Fruit fly (Drosophila melanogaster) whole organism, embryonic: ENCODE data around the gene CG32428.

Experiments used
- Atf-2 ChIP-seq: fragments of 200-800 bp; sonication (Bioruptor generic); optimal IDR thresholded peaks from 2 replicates; lab custom pipeline; 2016; ENCODE audit warnings: missing biosample characterization, missing genetic modification characterization
- Awh ChIP-seq: fragments of 200-800 bp; sonication (Bioruptor generic); IDR thresholded peaks from 2 replicates; pipeline ENCODE4, ENCODE4 v1.3.6; 2022; ENCODE audit warnings: missing biosample characterization, missing genetic modification characterization
- BEAF-32 ChIP-seq: fragments of 200-800 bp; sonication (Bioruptor generic); optimal IDR thresholded peaks from 3 replicates; lab custom pipeline; 2017; ENCODE audit warnings: missing biosample characterization, missing genetic modification characterization, mild to moderate bottlenecking, moderate library complexity, missing genetic modification reagents
- Bdp1 ChIP-seq: fragments of 200-800 bp; sonication (Bioruptor generic); optimal IDR thresholded peaks from 3 replicates; lab custom pipeline; 2016; ENCODE audit warnings: missing biosample characterization, missing genetic modification characterization
- Bgb ChIP-seq: fragments of 200-800 bp; sonication (Bioruptor generic); IDR thresholded peaks from 2 replicates; pipeline ENCODE4 v1.3.6; 2022; ENCODE audit warnings: missing biosample characterization, missing genetic modification characterization; ENCODE audit not compliant: partially characterized antibody
- CG10366 ChIP-seq: fragments of 200-800 bp; sonication (Bioruptor generic); IDR thresholded peaks from 2 replicates; pipeline ENCODE4 v1.3.6; 2022; ENCODE audit warnings: missing biosample characterization, missing genetic modification characterization
- CG13894 ChIP-seq: fragments of 200-800 bp; sonication (Bioruptor generic); optimal IDR thresholded peaks from 3 replicates; lab custom pipeline; 2018; ENCODE audit warnings: missing biosample characterization, mild to moderate bottlenecking, missing genetic modification characterization, moderate library complexity
- CG17328 ChIP-seq: fragments of 200-800 bp; sonication (Bioruptor generic); IDR thresholded peaks from 2 replicates; pipeline ENCODE4 v1.3.6; 2022; ENCODE audit warnings: missing biosample characterization, missing genetic modification characterization
- CG17359 ChIP-seq: fragments of 200-800 bp; sonication (Bioruptor generic); optimal IDR thresholded peaks from 3 replicates; lab custom pipeline; 2018; ENCODE audit warnings: missing biosample characterization, mild to moderate bottlenecking, missing genetic modification characterization, moderate library complexity
- CG17912 ChIP-seq: fragments of 200-800 bp; sonication (Bioruptor generic); optimal IDR thresholded peaks from 2 replicates; lab custom pipeline; 2018; ENCODE audit warnings: missing biosample characterization, mild to moderate bottlenecking, missing genetic modification characterization
- CG2116 ChIP-seq: fragments of 200-800 bp; sonication (Bioruptor generic); optimal IDR thresholded peaks from 3 replicates; lab custom pipeline; 2018; ENCODE audit warnings: missing biosample characterization, mild to moderate bottlenecking, missing genetic modification characterization
- CG2199 ChIP-seq: fragments of 200-800 bp; sonication (Bioruptor generic); IDR thresholded peaks from 3 replicates; pipeline ENCODE4 v1.3.6; 2022; ENCODE audit warnings: missing biosample characterization, missing genetic modification characterization
- CG4282 ChIP-seq: fragments of 200-800 bp; sonication (Bioruptor generic); optimal IDR thresholded peaks from 2 replicates; lab custom pipeline; 2016; ENCODE audit warnings: missing biosample characterization, missing genetic modification characterization
- CG4360 ChIP-seq: fragments of 200-800 bp; sonication (Bioruptor generic); IDR thresholded peaks from 2 replicates; pipeline ENCODE4 v1.3.6; 2022; ENCODE audit warnings: missing biosample characterization, missing genetic modification characterization
- CG8478 ChIP-seq: fragments of >200 bp; optimal IDR thresholded peaks from 2 replicates; lab custom pipeline; 2018
- CG9609 ChIP-seq: fragments of 200-800 bp; sonication (Bioruptor generic); optimal IDR thresholded peaks from 3 replicates; lab custom pipeline; 2016; ENCODE audit warnings: missing biosample characterization, missing genetic modification characterization
- Chrac-16 ChIP-seq: fragments of 200-800 bp; sonication (Bioruptor generic); optimal IDR thresholded peaks from 3 replicates; lab custom pipeline; 2016; ENCODE audit warnings: missing biosample characterization, missing genetic modification characterization
- CoRest ChIP-seq: fragments of 200-800 bp; sonication (Bioruptor generic); optimal IDR thresholded peaks from 3 replicates; lab custom pipeline; 2018; ENCODE audit warnings: missing biosample characterization, mild to moderate bottlenecking, missing genetic modification characterization, moderate library complexity
- D19B ChIP-seq: fragments of 200-800 bp; sonication (Bioruptor generic); optimal IDR thresholded peaks from 2 replicates; lab custom pipeline; 2017; ENCODE audit warnings: missing biosample characterization, mild to moderate bottlenecking, missing genetic modification characterization
- Dbx ChIP-seq: fragments of 200-800 bp; sonication (Bioruptor generic); IDR thresholded peaks from 3 replicates; pipeline ENCODE4 v1.3.6; 2022; ENCODE audit warnings: missing biosample characterization, missing genetic modification characterization
- Dip3 ChIP-seq: fragments of 200-800 bp; sonication (Bioruptor generic); optimal IDR thresholded peaks from 3 replicates; lab custom pipeline; 2016; ENCODE audit warnings: missing biosample characterization, missing genetic modification characterization
- Doc2 ChIP-seq: fragments of 200-800 bp; sonication (Bioruptor generic); IDR thresholded peaks from 2 replicates; pipeline ENCODE4 v1.3.6; 2022; ENCODE audit warnings: missing biosample characterization, missing genetic modification characterization
- Elba2 ChIP-seq: fragments of 200-800 bp; sonication (Bioruptor generic); optimal IDR thresholded peaks from 3 replicates; lab custom pipeline; 2016; ENCODE audit warnings: missing biosample characterization, missing genetic modification characterization
- HmgZ ChIP-seq: fragments of 200-800 bp; sonication (Bioruptor generic); optimal IDR thresholded peaks from 2 replicates; lab custom pipeline; 2018; ENCODE audit warnings: missing biosample characterization, mild to moderate bottlenecking, missing genetic modification characterization
- Kr ChIP-seq: fragments of 200-800 bp; sonication (Bioruptor generic); optimal IDR thresholded peaks from 2 replicates; lab custom pipeline; 2017; ENCODE audit warnings: missing biosample characterization, mild to moderate bottlenecking, missing genetic modification characterization
- Lhr ChIP-seq: fragments of 200-800 bp; sonication (Bioruptor generic); optimal IDR thresholded peaks from 3 replicates; lab custom pipeline; 2017; ENCODE audit warnings: mild to moderate bottlenecking, missing biosample characterization, missing genetic modification reagents, missing genetic modification characterization
- MESR4 ChIP-seq: fragments of 200-800 bp; sonication (Bioruptor generic); optimal IDR thresholded peaks from 2 replicates; lab custom pipeline; 2018; ENCODE audit warnings: missing biosample characterization, mild to moderate bottlenecking, missing genetic modification characterization, moderate library complexity
- Mad ChIP-seq: fragments of 200-800 bp; sonication (Bioruptor generic); optimal IDR thresholded peaks from 2 replicates; lab custom pipeline; 2016; ENCODE audit warnings: missing biosample characterization, missing genetic modification characterization
- NC2β ChIP-seq: fragments of 200-800 bp; sonication (Bioruptor generic); optimal IDR thresholded peaks from 2 replicates; lab custom pipeline; 2016; ENCODE audit warnings: missing biosample characterization, missing genetic modification characterization
- Oaz ChIP-seq: fragments of 200-800 bp; sonication (Bioruptor generic); IDR thresholded peaks from 2 replicates; pipeline ENCODE4 v1.3.6; 2022; ENCODE audit warnings: missing biosample characterization, missing genetic modification characterization
- Sin3A ChIP-seq: fragments of >200 bp; optimal IDR thresholded peaks from 2 replicates; lab custom pipeline; 2018
- Six4 ChIP-seq: fragments of 200-800 bp; sonication (Bioruptor generic); optimal IDR thresholded peaks from 2 replicates; lab custom pipeline; 2016; ENCODE audit warnings: missing biosample characterization, missing genetic modification characterization
- bigmax ChIP-seq: fragments of 200-800 bp; sonication (Bioruptor generic); optimal IDR thresholded peaks from 2 replicates; lab custom pipeline; 2018; ENCODE audit warnings: missing biosample characterization, mild to moderate bottlenecking, missing genetic modification characterization
- corto ChIP-seq: fragments of 200-800 bp; sonication (Bioruptor generic); optimal IDR thresholded peaks from 2 replicates; lab custom pipeline; 2016; ENCODE audit warnings: missing biosample characterization, mild to moderate bottlenecking, missing genetic modification characterization, moderate library complexity
- ftz-f1 ChIP-seq: fragments of 200-800 bp; sonication (Bioruptor generic); optimal IDR thresholded peaks from 2 replicates; lab custom pipeline; 2016; ENCODE audit warnings: missing biosample characterization, missing genetic modification characterization
- gem ChIP-seq: fragments of 200-800 bp; sonication (Bioruptor generic); optimal IDR thresholded peaks from 2 replicates; lab custom pipeline; 2019; ENCODE audit warnings: missing biosample characterization, mild to moderate bottlenecking, missing genetic modification characterization, moderate library complexity
- grau ChIP-seq: fragments of 200-800 bp; optimal IDR thresholded peaks from 3 replicates; lab custom pipeline; 2019; ENCODE audit warnings: missing biosample characterization, mild to moderate bottlenecking, missing genetic modification characterization, moderate library complexity
- gsb ChIP-seq: fragments of 200-800 bp; sonication (Bioruptor generic); IDR thresholded peaks from 2 replicates; pipeline ENCODE4 v1.3.6; 2022; ENCODE audit warnings: missing biosample characterization, missing genetic modification characterization
- knrl ChIP-seq: fragments of 200-800 bp; sonication (Bioruptor generic); IDR thresholded peaks from 3 replicates; pipeline ENCODE4 v1.3.6; 2022; ENCODE audit warnings: missing biosample characterization, missing genetic modification characterization; ENCODE audit not compliant: partially characterized antibody
- lola ChIP-seq, 3 experiments: fragments of >200 bp in 2 of 3; fragments of 200-800 bp in 1 of 3; sonication (Bioruptor generic) in 1 of 3; optimal IDR thresholded peaks; 2 replicates each; lab custom pipeline; 2017 to 2019; ENCODE audit warnings: missing biosample characterization in 3 of 3, missing genetic modification characterization in 3 of 3, mild to moderate bottlenecking in 1 of 3, moderate library complexity in 1 of 3
- nerfin-1 ChIP-seq: fragments of 200-800 bp; sonication (Bioruptor generic); optimal IDR thresholded peaks from 3 replicates; lab custom pipeline; 2019; ENCODE audit warnings: missing biosample characterization, mild to moderate bottlenecking, missing genetic modification characterization, moderate library complexity
- nom ChIP-seq: fragments of 200-800 bp; sonication (Bioruptor generic); optimal IDR thresholded peaks from 2 replicates; lab custom pipeline; 2017; ENCODE audit warnings: missing biosample characterization, missing genetic modification characterization, mild to moderate bottlenecking, moderate library complexity, missing genetic modification reagents
- oc ChIP-seq: fragments of 200-800 bp; sonication (Bioruptor generic); optimal IDR thresholded peaks from 2 replicates; lab custom pipeline; 2018; ENCODE audit warnings: missing biosample characterization, mild to moderate bottlenecking, missing genetic modification characterization, moderate library complexity
- pfk ChIP-seq: fragments of 200-800 bp; sonication (Bioruptor generic); optimal IDR thresholded peaks from 2 replicates; lab custom pipeline; 2018; ENCODE audit warnings: missing biosample characterization, mild to moderate bottlenecking, missing genetic modification characterization, moderate library complexity
- ro ChIP-seq: fragments of 200-800 bp; sonication (Bioruptor generic); IDR thresholded peaks from 2 replicates; pipeline ENCODE4 v1.3.6; 2022; ENCODE audit warnings: missing biosample characterization, missing genetic modification characterization
- sisA ChIP-seq: fragments of 200-800 bp; sonication (Bioruptor generic); IDR thresholded peaks from 2 replicates; pipeline ENCODE4 v1.3.6; 2022; ENCODE audit warnings: missing biosample characterization, missing genetic modification characterization
- sug ChIP-seq: fragments of 200-800 bp; optimal IDR thresholded peaks from 2 replicates; lab custom pipeline; 2019; ENCODE audit warnings: missing biosample characterization, mild to moderate bottlenecking, missing genetic modification characterization, moderate library complexity
- tin ChIP-seq: fragments of 200-800 bp; sonication (Bioruptor generic); optimal IDR thresholded peaks from 3 replicates; lab custom pipeline; 2016; ENCODE audit warnings: missing biosample characterization, missing genetic modification characterization
- unc-4 ChIP-seq: fragments of 200-800 bp; sonication (Bioruptor generic); IDR thresholded peaks from 2 replicates; pipeline ENCODE4 v1.3.6; 2022; ENCODE audit warnings: missing biosample characterization, missing genetic modification characterization; ENCODE audit not compliant: partially characterized antibody
- vvl ChIP-seq: fragments of 200-800 bp; sonication (Bioruptor generic); IDR thresholded peaks from 2 replicates; pipeline ENCODE4 v1.3.6; 2022; ENCODE audit warnings: missing biosample characterization, missing genetic modification characterization
- wor ChIP-seq: fragments of 200-800 bp; sonication (Bioruptor generic); IDR thresholded peaks from 2 replicates; pipeline ENCODE4 v1.3.6; 2022; ENCODE audit warnings: missing biosample characterization, missing genetic modification characterization

The CG32428 gene

DNA sequence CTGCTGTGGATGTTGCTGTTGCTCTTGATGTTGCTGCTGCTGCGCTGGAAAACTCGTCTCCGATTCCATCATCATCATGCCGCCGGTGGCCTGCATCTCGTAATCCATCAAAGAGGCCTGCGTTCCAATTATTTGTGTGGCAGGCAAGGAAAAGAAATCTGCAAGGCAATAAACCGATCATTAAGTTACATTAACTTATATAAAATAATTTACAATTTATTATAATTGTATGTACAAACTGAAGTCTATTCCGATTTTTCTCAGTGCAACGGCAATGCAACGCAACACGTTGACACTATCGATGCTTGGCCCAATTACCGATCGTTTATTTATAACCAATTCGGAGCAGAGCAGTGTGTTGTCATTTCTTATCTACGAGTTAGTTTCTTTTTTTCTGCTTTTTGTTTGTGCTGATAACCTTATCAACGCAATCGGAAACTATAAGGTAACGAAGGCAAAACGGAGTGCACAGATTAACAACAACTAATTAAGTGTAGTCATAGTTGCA is 2.5 kb downstream of the CG32428 start (continued):
- TF ChIP-seq Atf-2 (GFP tag; lab: Kevin White, UChicago) (no peak), CoRest (peak; percentile 0), CG17328 (GFP tag; lab: Robert Waterston, UW) (peak; percentile 38; the same call in 1 of the 2 replicates), unc-4 (GFP tag; lab: Robert Waterston, UW) (no peak), CG8478 (lab: Kevin White, UChicago) (no peak), CG4282 (GFP tag; lab: Kevin White, UChicago) (no peak), Six4 (GFP tag; lab: Kevin White, UChicago) (peak; percentile 54), gem (tag; lab: Kevin White, UChicago) (peak; percentile 58), Mad (GFP tag; lab: Kevin White, UChicago) (peak; percentile 13), D19B (GFP tag; lab: Kevin White, UChicago) (peak; percentile 6), CG17912 (no peak), MESR4 (no peak), corto (GFP tag; lab: Kevin White, UChicago) (no peak), lola (GFP tag; optimal IDR thresholded peaks at IDR 0.05; lab: Kevin White, UChicago) (no peak), oc (tag; lab: Kevin White, UChicago) (peak; percentile 14), knrl (GFP tag; lab: Robert Waterston, UW) (no peak), vvl (peak; percentile 78), NC2β (no peak), Doc2 (GFP tag; lab: Robert Waterston, UW) (no peak), Elba2 (GFP tag; lab: Kevin White, UChicago) (no peak), Lhr (GFP tag; lab: Kevin White, UChicago) (no peak), grau (tag; lab: Kevin White, UChicago) (peak; percentile 16), pfk (GFP tag; lab: Kevin White, UChicago) (no peak), Chrac-16 (GFP tag; lab: Kevin White, UChicago) (no peak), Awh (0 out of 2 replicates have a peak, but pooled peaks have one; percentile 55), sug (tag; lab: Kevin White, UChicago) (peak; percentile 67), nerfin-1 (tag; lab: Kevin White, UChicago) (no peak), CG2199 (GFP tag; lab: Robert Waterston, UW) (peak; percentile 85; the same call in 1 of the 3 replicates), nom (no peak), tin (peak; percentile 48), CG17359 (peak; percentile 59), Bdp1 (GFP tag; lab: Kevin White, UChicago) (no peak), ftz-f1 (GFP tag; lab: Kevin White, UChicago) (no peak), wor (GFP tag; lab: Robert Waterston, UW) (peak; percentile 30), CG2116 (GFP tag; lab: Kevin White, UChicago) (peak; percentile 16), CG9609 (GFP tag; lab: Kevin White, UChicago) (no peak), CG13894 (tag; lab: Kevin White, UChicago) (no peak), HmgZ (tag; lab: Kevin White, UChicago) (peak; percentile 1), gsb (GFP tag; lab: Robert Waterston, UW) (no peak), CG4360 (GFP tag; lab: Robert Waterston, UW) (no peak), Dip3 (GFP tag; lab: Kevin White, UChicago) (no peak), bigmax (GFP tag; lab: Kevin White, UChicago) (no peak), Oaz (GFP tag; lab: Robert Waterston, UW) (peak; percentile 58), Bgb (GFP tag; lab: Robert Waterston, UW) (no peak), BEAF-32 (no peak), CG10366 (peak; percentile 43; the same call in 1 of the 2 replicates), ro (GFP tag; lab: Robert Waterston, UW) (no peak), Dbx (GFP tag; lab: Robert Waterston, UW) (no peak), sisA (GFP tag; lab: Robert Waterston, UW) (peak; percentile 44; the same call in 1 of the 2 replicates), Sin3A (no peak), Kr (GFP tag; lab: Kevin White, UChicago) (no peak)
